Fruit fly (Drosophila melanogaster) whole organism, embryonic: ENCODE measurements around the gene CG32214.

ENCODE experiments used
- Bdp1 ChIP-seq: fragments of 200-800 bp; sonication (Bioruptor generic); optimal IDR thresholded peaks from 3 replicates; lab custom pipeline; 2016; ENCODE audit warnings: missing biosample characterization, missing genetic modification characterization
- CG10366 ChIP-seq: fragments of 200-800 bp; sonication (Bioruptor generic); IDR thresholded peaks from 2 replicates; pipeline ENCODE4 v1.3.6; 2022; ENCODE audit warnings: missing biosample characterization, missing genetic modification characterization
- CG12155 ChIP-seq: fragments of 200-800 bp; sonication (Bioruptor generic); optimal IDR thresholded peaks from 3 replicates; lab custom pipeline; 2016; ENCODE audit warnings: missing biosample characterization, missing genetic modification characterization
- CG12219 ChIP-seq: fragments of 200-800 bp; sonication (Bioruptor generic); optimal IDR thresholded peaks from 3 replicates; lab custom pipeline; 2018; ENCODE audit warnings: missing biosample characterization, mild to moderate bottlenecking, missing genetic modification characterization
- CG13296 ChIP-seq: fragments of 200-800 bp; sonication (Bioruptor generic); optimal IDR thresholded peaks from 3 replicates; lab custom pipeline; 2018; ENCODE audit warnings: missing biosample characterization, mild to moderate bottlenecking, missing genetic modification characterization
- CG13424 ChIP-seq: fragments of 200-800 bp; sonication (Bioruptor generic); optimal IDR thresholded peaks from 2 replicates; lab custom pipeline; 2019; ENCODE audit warnings: missing biosample characterization, mild to moderate bottlenecking, missing genetic modification characterization, moderate library complexity
- CG1529 ChIP-seq: fragments of 200-800 bp; sonication (Bioruptor generic); optimal IDR thresholded peaks from 3 replicates; lab custom pipeline; 2018; ENCODE audit warnings: missing biosample characterization, missing genetic modification characterization
- CG1602 ChIP-seq: fragments of 200-800 bp; sonication (Bioruptor generic); optimal IDR thresholded peaks from 3 replicates; lab custom pipeline; 2016; ENCODE audit warnings: missing biosample characterization, missing genetic modification characterization
- CG17359 ChIP-seq: fragments of 200-800 bp; sonication (Bioruptor generic); optimal IDR thresholded peaks from 3 replicates; lab custom pipeline; 2018; ENCODE audit warnings: missing biosample characterization, mild to moderate bottlenecking, missing genetic modification characterization, moderate library complexity
- CG17385 ChIP-seq: fragments of 200-800 bp; sonication (Bioruptor generic); optimal IDR thresholded peaks from 3 replicates; lab custom pipeline; 2018; ENCODE audit warnings: missing biosample characterization, mild to moderate bottlenecking, missing genetic modification characterization
- CG2889 ChIP-seq: fragments of 200-800 bp; sonication (Bioruptor generic); IDR thresholded peaks from 3 replicates; pipeline ENCODE4 v1.3.6; 2022; ENCODE audit warnings: missing biosample characterization, missing genetic modification characterization
- CG30431 ChIP-seq: fragments of 200-800 bp; sonication (Bioruptor generic); optimal IDR thresholded peaks from 2 replicates; lab custom pipeline; 2017; ENCODE audit warnings: missing biosample characterization, missing genetic modification characterization
- CG3726 ChIP-seq: fragments of 200-800 bp; sonication (Bioruptor generic); IDR thresholded peaks from 3 replicates; pipeline ENCODE4, ENCODE4 v1.3.6; 2022; ENCODE audit warnings: missing biosample characterization, missing genetic modification characterization
- CG3838 ChIP-seq: fragments of 200-800 bp; sonication (Bioruptor generic); optimal IDR thresholded peaks from 3 replicates; lab custom pipeline; 2016; ENCODE audit warnings: missing biosample characterization, missing genetic modification characterization
- CG3847 ChIP-seq: fragments of 200-800 bp; sonication (Bioruptor generic); IDR thresholded peaks from 2 replicates; pipeline ENCODE4 v1.3.6; 2022; ENCODE audit warnings: missing biosample characterization, missing genetic modification characterization
- CG42726 ChIP-seq: fragments of 200-800 bp; sonication (Bioruptor generic); IDR thresholded peaks from 2 replicates; pipeline ENCODE4 v1.3.6; 2022; ENCODE audit warnings: missing biosample characterization, missing genetic modification characterization; ENCODE audit not compliant: partially characterized antibody
- CG5953 ChIP-seq: fragments of 200-800 bp; sonication (Bioruptor generic); IDR thresholded peaks from 2 replicates; pipeline ENCODE4 v1.3.6; 2022; ENCODE audit warnings: missing biosample characterization, missing genetic modification characterization
- CG6272 ChIP-seq: fragments of 200-800 bp; sonication (Bioruptor generic); IDR thresholded peaks from 2 replicates; pipeline ENCODE4 v1.3.6; 2022; ENCODE audit warnings: missing biosample characterization, missing genetic modification characterization
- CG6689 ChIP-seq: fragments of 200-800 bp; sonication (Bioruptor generic); IDR thresholded peaks from 2 replicates; pipeline ENCODE4 v1.3.6; 2022; ENCODE audit warnings: missing biosample characterization, missing genetic modification characterization
- CG7745 ChIP-seq: fragments of 200-800 bp; sonication (Bioruptor generic); optimal IDR thresholded peaks from 2 replicates; lab custom pipeline; 2018; ENCODE audit warnings: missing biosample characterization, mild to moderate bottlenecking, missing genetic modification characterization, moderate library complexity
- CG8765 ChIP-seq: fragments of 200-800 bp; sonication (Bioruptor generic); IDR thresholded peaks from 2 replicates; pipeline ENCODE4 v1.3.6; 2022; ENCODE audit warnings: missing biosample characterization, missing genetic modification characterization
- CG9609 ChIP-seq: fragments of 200-800 bp; sonication (Bioruptor generic); optimal IDR thresholded peaks from 3 replicates; lab custom pipeline; 2016; ENCODE audit warnings: missing biosample characterization, missing genetic modification characterization
- CHES-1-like ChIP-seq: fragments of 200-800 bp; sonication (Bioruptor generic); optimal IDR thresholded peaks from 2 replicates; lab custom pipeline; 2016; ENCODE audit warnings: missing biosample characterization, missing genetic modification characterization
- Camta ChIP-seq: fragments of 200-800 bp; sonication (Bioruptor generic); optimal IDR thresholded peaks from 2 replicates; lab custom pipeline; 2016; ENCODE audit warnings: missing biosample characterization, missing genetic modification characterization
- HLH3B ChIP-seq: fragments of 200-800 bp; sonication (Bioruptor generic); IDR thresholded peaks from 2 replicates; pipeline ENCODE4 v1.3.6; 2022; ENCODE audit warnings: missing biosample characterization, missing genetic modification characterization
- Hmx ChIP-seq: fragments of 200-800 bp; sonication (Bioruptor generic); optimal IDR thresholded peaks from 2 replicates; lab custom pipeline; 2016; ENCODE audit warnings: missing biosample characterization, missing genetic modification characterization
- Med ChIP-seq: fragments of 200-800 bp; sonication (Bioruptor generic); peaks from one replicate; lab custom pipeline; 2016; ENCODE audit warnings: missing biosample characterization, missing genetic modification characterization, mild to moderate bottlenecking, inconsistent platforms, moderate library complexity
- Myb ChIP-seq: fragments of 200-800 bp; sonication (Bioruptor generic); optimal IDR thresholded peaks from 2 replicates; lab custom pipeline; 2016; ENCODE audit warnings: missing biosample characterization, missing genetic modification characterization
- Ptx1 ChIP-seq: fragments of 200-800 bp; sonication (Bioruptor generic); IDR thresholded peaks from 2 replicates; pipeline ENCODE4 v1.3.6; 2022; ENCODE audit warnings: missing biosample characterization, missing genetic modification characterization
- Sin3A ChIP-seq: fragments of >200 bp; optimal IDR thresholded peaks from 2 replicates; lab custom pipeline; 2018
- Sry-δ ChIP-seq: fragments of 200-800 bp; sonication (Bioruptor generic); optimal IDR thresholded peaks from 2 replicates; lab custom pipeline; 2016; ENCODE audit warnings: missing biosample characterization, missing genetic modification characterization
- TFAM ChIP-seq: fragments of 200-800 bp; sonication (Bioruptor generic); optimal IDR thresholded peaks from 2 replicates; lab custom pipeline; 2017; ENCODE audit warnings: missing biosample characterization, missing genetic modification characterization, inconsistent platforms
- Usf ChIP-seq: fragments of 200-800 bp; sonication (Bioruptor generic); optimal IDR thresholded peaks from 2 replicates; lab custom pipeline; 2017; ENCODE audit warnings: missing genotype, missing biosample characterization, missing genetic modification characterization
- ato ChIP-seq: fragments of 200-800 bp; sonication (Bioruptor generic); IDR thresholded peaks from 2 replicates; pipeline ENCODE4 v1.3.6; 2022; ENCODE audit warnings: missing biosample characterization, missing genetic modification characterization; ENCODE audit not compliant: partially characterized antibody
- btn ChIP-seq: fragments of 200-800 bp; sonication (Bioruptor generic); optimal IDR thresholded peaks from 2 replicates; lab custom pipeline; 2016; ENCODE audit warnings: missing biosample characterization, missing genetic modification characterization
- chn ChIP-seq: fragments of 200-800 bp; sonication (Bioruptor generic); optimal IDR thresholded peaks from 2 replicates; lab custom pipeline; 2016; ENCODE audit warnings: missing biosample characterization, missing genetic modification characterization
- dmrt11E ChIP-seq: fragments of 200-800 bp; sonication (Bioruptor generic); optimal IDR thresholded peaks from 3 replicates; lab custom pipeline; 2018; ENCODE audit warnings: missing biosample characterization, mild to moderate bottlenecking, missing genetic modification characterization, moderate library complexity
- fru ChIP-seq: fragments of >200 bp; optimal IDR thresholded peaks from 2 replicates; lab custom pipeline; 2017
- fu2 ChIP-seq: fragments of 200-800 bp; sonication (Bioruptor generic); optimal IDR thresholded peaks from 2 replicates; lab custom pipeline; 2016; ENCODE audit warnings: missing biosample characterization, missing genetic modification characterization
- gro ChIP-seq: fragments of 200-800 bp; sonication (Bioruptor generic); optimal IDR thresholded peaks from 2 replicates; lab custom pipeline; 2016; ENCODE audit warnings: missing biosample characterization, missing genetic modification characterization
- gt ChIP-seq: fragments of 200-800 bp; sonication (Bioruptor generic); IDR thresholded peaks from 2 replicates; pipeline ENCODE4 v1.3.6; 2022; ENCODE audit warnings: missing biosample characterization, missing genetic modification characterization
- hbn ChIP-seq: fragments of 200-800 bp; sonication (Bioruptor generic); IDR thresholded peaks from 2 replicates; pipeline ENCODE4 v1.3.6; 2022; ENCODE audit warnings: missing biosample characterization, missing genetic modification characterization; ENCODE audit not compliant: partially characterized antibody
- inv ChIP-seq: fragments of 200-800 bp; sonication (Bioruptor generic); IDR thresholded peaks from 2 replicates; pipeline ENCODE4 v1.3.6; 2022; ENCODE audit warnings: missing biosample characterization, missing genetic modification characterization; ENCODE audit not compliant: partially characterized antibody
- ken ChIP-seq: fragments of 200-800 bp; sonication (Bioruptor generic); IDR thresholded peaks from 3 replicates; pipeline ENCODE4 v1.3.6; 2022; ENCODE audit warnings: missing biosample characterization, missing genetic modification characterization
- lab ChIP-seq: fragments of 200-800 bp; sonication (Bioruptor generic); optimal IDR thresholded peaks from 3 replicates; lab custom pipeline; 2017; ENCODE audit warnings: missing biosample characterization, missing genetic modification characterization, mild to moderate bottlenecking, moderate library complexity, missing genetic modification reagents
- nerfin-2 ChIP-seq: fragments of 200-800 bp; sonication (Bioruptor generic); IDR thresholded peaks from 2 replicates; pipeline ENCODE4 v1.3.6; 2022; ENCODE audit warnings: missing biosample characterization, missing genetic modification characterization; ENCODE audit not compliant: partially characterized antibody
- run ChIP-seq: fragments of 200-800 bp; sonication (Bioruptor generic); optimal IDR thresholded peaks from 3 replicates; lab custom pipeline; 2018; ENCODE audit warnings: missing biosample characterization, mild to moderate bottlenecking, missing genetic modification characterization
- salm ChIP-seq: fragments of 200-800 bp; sonication (Bioruptor generic); optimal IDR thresholded peaks from 2 replicates; lab custom pipeline; 2018; ENCODE audit warnings: missing biosample characterization, mild to moderate bottlenecking, missing genetic modification characterization
- sug ChIP-seq: fragments of 200-800 bp; optimal IDR thresholded peaks from 2 replicates; lab custom pipeline; 2019; ENCODE audit warnings: missing biosample characterization, mild to moderate bottlenecking, missing genetic modification characterization, moderate library complexity
- tap ChIP-seq: fragments of 200-800 bp; optimal IDR thresholded peaks from 3 replicates; lab custom pipeline; 2019; ENCODE audit warnings: missing biosample characterization, mild to moderate bottlenecking, missing genetic modification characterization, moderate library complexity
- tin ChIP-seq: fragments of 200-800 bp; sonication (Bioruptor generic); optimal IDR thresholded peaks from 3 replicates; lab custom pipeline; 2016; ENCODE audit warnings: missing biosample characterization, missing genetic modification characterization
- tup ChIP-seq: fragments of 200-800 bp; sonication (Bioruptor generic); optimal IDR thresholded peaks from 2 replicates; lab custom pipeline; 2016; ENCODE audit warnings: missing biosample characterization, mild to moderate bottlenecking, missing genetic modification characterization, moderate library complexity

Gene CG32214

dm6 chr3L:19516547-19516946 lies 49.4 kb downstream of the CG32214 start (continued):
- TF ChIP-seq ken: peak; percentile 96
- peak; percentile 86 for TF ChIP-seq CG6272
- TF ChIP-seq CG13424 (tag; lab: Kevin White, UChicago): peak; percentile 70
- TF ChIP-seq Bdp1: peak; percentile 68
- TF ChIP-seq Med (GFP tag; lab: Kevin White, UChicago): peak; percentile 99
- peak; percentile 84 for TF ChIP-seq gt
- peak; percentile 60 for TF ChIP-seq CG3838 (GFP tag; lab: Kevin White, UChicago)
- peak; percentile 91 for TF ChIP-seq CG10366 (GFP tag; lab: Robert Waterston, UW)
- TF ChIP-seq tup (GFP tag; lab: Kevin White, UChicago): no peak
- TF ChIP-seq CG7745 (tag; lab: Kevin White, UChicago): no peak
- peak; percentile 93 for TF ChIP-seq lab
- peak; percentile 55 for TF ChIP-seq CG12219 (GFP tag; lab: Kevin White, UChicago)
- TF ChIP-seq chn (GFP tag; lab: Kevin White, UChicago): peak; percentile 75
- peak; percentile 60 for TF ChIP-seq CG17385
- peak; percentile 79 for TF ChIP-seq CG1602
- TF ChIP-seq tap (tag; lab: Kevin White, UChicago): peak; percentile 27
- peak; percentile 70 for TF ChIP-seq Usf (GFP tag; lab: Kevin White, UChicago)
- TF ChIP-seq CG42726 (GFP tag; lab: Robert Waterston, UW): peak; percentile 75; the same call in 1 of the 2 replicates
- peak; percentile 71 for TF ChIP-seq Hmx (GFP tag; lab: Kevin White, UChicago)
- TF ChIP-seq CG2889: peak; percentile 88
- TF ChIP-seq Sin3A (lab: Kevin White, UChicago): no peak
- no peak for TF ChIP-seq salm
- peak; percentile 27 for TF ChIP-seq TFAM
- peak; percentile 89 for TF ChIP-seq fu2 (GFP tag; lab: Kevin White, UChicago)
- TF ChIP-seq CG12155: peak; percentile 70
- peak; percentile 91 for TF ChIP-seq tin
- TF ChIP-seq Myb (GFP tag; lab: Kevin White, UChicago): peak; percentile 81
- no peak for TF ChIP-seq fru (lab: Kevin White, UChicago)
- TF ChIP-seq dmrt11E (tag; lab: Kevin White, UChicago): peak; percentile 79
- TF ChIP-seq Sry-δ (GFP tag; lab: Kevin White, UChicago): peak; percentile 58
- TF ChIP-seq Camta: peak; percentile 97
- peak; percentile 87 for TF ChIP-seq CG5953 (GFP tag; lab: Robert Waterston, UW)
- peak; percentile 95 for TF ChIP-seq Ptx1 (GFP tag; lab: Robert Waterston, UW)
- TF ChIP-seq CHES-1-like: peak; percentile 85
- TF ChIP-seq gro (GFP tag; lab: Kevin White, UChicago): peak; percentile 96
- TF ChIP-seq CG6689 (GFP tag; lab: Robert Waterston, UW): peak; percentile 78
- TF ChIP-seq CG17359 (tag; lab: Kevin White, UChicago): peak; percentile 80
- TF ChIP-seq CG8765 (GFP tag; lab: Robert Waterston, UW): peak; percentile 31; the same call in 1 of the 2 replicates
- peak; percentile 85 for TF ChIP-seq btn (GFP tag; lab: Kevin White, UChicago)
- TF ChIP-seq HLH3B (GFP tag; lab: Robert Waterston, UW): peak; percentile 94
- peak; percentile 50; the same call in 1 of the 2 replicates for TF ChIP-seq ato (GFP tag; lab: Robert Waterston, UW)
- TF ChIP-seq hbn (GFP tag; lab: Robert Waterston, UW): no peak
- TF ChIP-seq CG13296 (GFP tag; lab: Kevin White, UChicago): peak; percentile 70
- no peak for TF ChIP-seq run (tag; lab: Kevin White, UChicago)
- peak; percentile 82 for TF ChIP-seq sug (tag; lab: Kevin White, UChicago)
- no peak for TF ChIP-seq nerfin-2
- TF ChIP-seq CG1529 (GFP tag; lab: Kevin White, UChicago): peak; percentile 48
- TF ChIP-seq CG3726 (GFP tag; lab: Robert Waterston, UW): peak; percentile 89; the same call in 2 of the 3 replicates
- peak; percentile 16; the same call in 1 of the 2 replicates for TF ChIP-seq inv (GFP tag; lab: Robert Waterston, UW)
- TF ChIP-seq CG9609 (GFP tag; lab: Kevin White, UChicago): peak; percentile 89
- TF ChIP-seq CG3847 (GFP tag; lab: Robert Waterston, UW): peak; percentile 90
- TF ChIP-seq CG30431 (GFP tag; lab: Kevin White, UChicago): peak; percentile 91
